Worm (Caenorhabditis elegans) whole organism, L1 larva: ENCODE results near the gene suf-1.

ENCODE experiments used
- C04F5.9 ChIP-seq: sonication (generic microtip); optimal IDR thresholded peaks from 2 replicates; lab custom pipeline; 2016; ENCODE audit warnings: missing genetic modification characterization, missing compliant biosample characterization
- C16A3.4 ChIP-seq: fragments of 150-350 bp; optimal IDR thresholded peaks from 2 replicates; lab custom pipeline; 2014; ENCODE audit warnings: missing biosample characterization, missing genetic modification characterization
- Y116A8C.19 ChIP-seq: sonication (generic microtip); optimal IDR thresholded peaks from 2 replicates; lab custom pipeline; 2016; ENCODE audit warnings: missing compliant biosample characterization, missing genetic modification characterization, borderline replicate concordance
- aha-1 ChIP-seq: fragments of 150-350 bp; optimal IDR thresholded peaks from 2 replicates; lab custom pipeline; 2014; ENCODE audit warnings: missing biosample characterization, missing genetic modification characterization
- aly-2 ChIP-seq: fragments of 150-350 bp; optimal IDR thresholded peaks from 2 replicates; lab custom pipeline; 2014; ENCODE audit warnings: missing biosample characterization, missing genetic modification characterization
- blmp-1 ChIP-seq: fragments of 150-350 bp; optimal IDR thresholded peaks from 2 replicates; lab custom pipeline; 2014; ENCODE audit warnings: missing biosample characterization, missing genetic modification characterization
- ceh-63 ChIP-seq: fragments of 200-800 bp; sonication (Bioruptor generic); optimal IDR thresholded peaks from 2 replicates; lab custom pipeline; 2018; ENCODE audit warnings: mild to moderate bottlenecking, missing genetic modification characterization, missing compliant biosample characterization
- ceh-82 ChIP-seq, 3 experiments: fragments of 150-350 bp in 1 of 3; sonication (generic microtip) in 2 of 3; optimal IDR thresholded peaks; 2 replicates each; lab custom pipeline; 2014 to 2017; ENCODE audit warnings: missing biosample characterization in 3 of 3, missing genetic modification characterization in 3 of 3
- ceh-88 ChIP-seq: fragments of 200-800 bp; sonication (Bioruptor generic); IDR thresholded peaks from 2 replicates; pipeline ENCODE4 v1.3.6; 2022; ENCODE audit warnings: missing genetic modification characterization, missing compliant biosample characterization
- ces-1 ChIP-seq: fragments of 150-350 bp; optimal IDR thresholded peaks from 2 replicates; lab custom pipeline; 2014; ENCODE audit warnings: missing biosample characterization, missing genetic modification reagents, missing genetic modification characterization
- dpl-1 ChIP-seq, 3 experiments: fragments of 150-350 bp in 2 of 3; sonication (generic microtip) in 1 of 3; optimal IDR thresholded peaks; 2 replicates each; lab custom pipeline; 2014 to 2017; ENCODE audit warnings: missing biosample characterization in 3 of 3, missing genetic modification characterization in 3 of 3, missing genetic modification reagents in 3 of 3
- dsc-1 ChIP-seq: sonication (generic microtip); optimal IDR thresholded peaks from 2 replicates; lab custom pipeline; 2016; ENCODE audit warnings: mild to moderate bottlenecking, missing genetic modification characterization, missing compliant biosample characterization
- efl-1 ChIP-seq, 4 experiments: fragments of 150-350 bp; optimal IDR thresholded peaks in 3 of 4; peaks in 1 of 4; 1 replicate in 1 of 4; 2 replicates in 3 of 4; lab custom pipeline; 2014; ENCODE audit warnings: missing biosample characterization in 2 of 4, missing genetic modification characterization in 2 of 4, missing genetic modification reagents in 2 of 4
- egl-27 ChIP-seq, 2 experiments: fragments of 150-350 bp in 1 of 2; sonication (generic microtip); optimal IDR thresholded peaks; 3 replicates each; lab custom pipeline; 2017 to 2018; ENCODE audit warnings: missing biosample characterization in 2 of 2, missing genetic modification characterization in 2 of 2, missing genetic modification reagents in 2 of 2
- elt-2 ChIP-seq: sonication (generic microtip); optimal IDR thresholded peaks from 2 replicates; lab custom pipeline; 2016; ENCODE audit warnings: missing genetic modification characterization, mild to moderate bottlenecking, inconsistent platforms, missing compliant biosample characterization, missing genetic modification reagents
- fkh-10 ChIP-seq: sonication (generic microtip); optimal IDR thresholded peaks from 2 replicates; lab custom pipeline; 2017; ENCODE audit warnings: missing biosample characterization, missing genetic modification reagents, missing genetic modification characterization
- hlh-4 ChIP-seq: sonication (generic microtip); optimal IDR thresholded peaks from 2 replicates; lab custom pipeline; 2016; ENCODE audit warnings: mild to moderate bottlenecking, missing genetic modification characterization, missing compliant biosample characterization
- hpl-2 ChIP-seq: fragments of 150-350 bp; optimal IDR thresholded peaks from 2 replicates; lab custom pipeline; 2014; ENCODE audit warnings: missing biosample characterization, missing genetic modification reagents, missing genetic modification characterization
- isw-1 ChIP-seq: fragments of 200-800 bp; sonication (Bioruptor generic); IDR thresholded peaks from 2 replicates; pipeline ENCODE4 v1.3.6; 2022; ENCODE audit warnings: missing genetic modification characterization, missing compliant biosample characterization
- jun-1 ChIP-seq: fragments of 150-350 bp; optimal IDR thresholded peaks from 2 replicates; lab custom pipeline; 2014; ENCODE audit warnings: missing biosample characterization, missing genetic modification reagents, missing genetic modification characterization
- lin-13 ChIP-seq: fragments of 150-350 bp; optimal IDR thresholded peaks from 2 replicates; lab custom pipeline; 2014; ENCODE audit warnings: missing biosample characterization, missing genetic modification reagents, missing genetic modification characterization
- lin-15B ChIP-seq: fragments of 150-350 bp; sonication (generic microtip); optimal IDR thresholded peaks from 3 replicates; lab custom pipeline; 2014; ENCODE audit warnings: missing biosample characterization, missing genetic modification characterization
- lin-35 ChIP-seq, 2 experiments: fragments of 150-350 bp; optimal IDR thresholded peaks; 2 replicates each; lab custom pipeline; 2014; ENCODE audit warnings: missing biosample characterization in 2 of 2, missing genetic modification characterization in 2 of 2, missing genetic modification reagents in 2 of 2
- lir-3 ChIP-seq: sonication (generic microtip); optimal IDR thresholded peaks from 2 replicates; lab custom pipeline; 2016; ENCODE audit warnings: mild to moderate bottlenecking, missing genetic modification characterization, moderate library complexity, missing compliant biosample characterization; ENCODE audit not compliant: poor library complexity
- lsy-2 ChIP-seq, 2 experiments: fragments of 150-350 bp; optimal IDR thresholded peaks; 2 replicates each; lab custom pipeline; 2014; ENCODE audit warnings: missing biosample characterization in 2 of 2, missing genetic modification characterization in 2 of 2
- mab-9 ChIP-seq: fragments of 200-800 bp; sonication (Bioruptor generic); IDR thresholded peaks from 2 replicates; pipeline ENCODE4 v1.3.6; 2022; ENCODE audit warnings: missing genetic modification reagents, missing genetic modification characterization, missing compliant biosample characterization
- mdl-1 ChIP-seq, 2 experiments: fragments of 150-350 bp; optimal IDR thresholded peaks; 2 replicates each; lab custom pipeline; 2014 to 2017; ENCODE audit warnings: missing biosample characterization in 2 of 2, missing genetic modification characterization in 2 of 2, inconsistent platforms in 1 of 2
- mef-2 ChIP-seq: fragments of 150-350 bp; optimal IDR thresholded peaks from 2 replicates; lab custom pipeline; 2014; ENCODE audit warnings: missing biosample characterization, missing genetic modification characterization
- nhr-11 ChIP-seq: fragments of 150-350 bp; optimal IDR thresholded peaks from 2 replicates; lab custom pipeline; 2014; ENCODE audit warnings: missing biosample characterization, missing genetic modification characterization
- nhr-19 ChIP-seq: fragments of 200-800 bp; sonication (Bioruptor generic); conservative IDR thresholded peaks from 2 replicates; pipeline ENCODE4 v1.3.6; 2022; ENCODE audit warnings: missing genetic modification characterization, missing compliant biosample characterization
- nhr-20 ChIP-seq: sonication (generic microtip); optimal IDR thresholded peaks from 2 replicates; lab custom pipeline; 2016; ENCODE audit warnings: mild to moderate bottlenecking, missing genetic modification characterization, missing compliant biosample characterization
- nhr-237 ChIP-seq: fragments of 150-350 bp; optimal IDR thresholded peaks from 2 replicates; lab custom pipeline; 2014; ENCODE audit warnings: missing biosample characterization, missing genetic modification characterization
- nhr-77 ChIP-seq: fragments of 150-350 bp; optimal IDR thresholded peaks from 2 replicates; lab custom pipeline; 2014; ENCODE audit warnings: missing biosample characterization, missing genetic modification characterization
- nhr-85 ChIP-seq: sonication (generic microtip); peaks from one replicate; lab custom pipeline; 2016; ENCODE audit warnings: missing genetic modification characterization, inconsistent platforms, missing compliant biosample characterization
- nhr-90 ChIP-seq: sonication (generic microtip); optimal IDR thresholded peaks from 2 replicates; lab custom pipeline; 2016; ENCODE audit warnings: mild to moderate bottlenecking, missing genetic modification characterization, missing compliant biosample characterization; ENCODE audit not compliant: poor library complexity
- pqm-1 ChIP-seq: sonication (generic microtip); optimal IDR thresholded peaks from 3 replicates; lab custom pipeline; 2017; ENCODE audit warnings: missing biosample characterization, missing genetic modification characterization
- rnt-1 ChIP-seq: sonication (generic microtip); optimal IDR thresholded peaks from 2 replicates; lab custom pipeline; 2016; ENCODE audit warnings: mild to moderate bottlenecking, missing genetic modification characterization, moderate library complexity, missing compliant biosample characterization
- skn-1 ChIP-seq: fragments of 150-350 bp; optimal IDR thresholded peaks from 2 replicates; lab custom pipeline; 2014; ENCODE audit warnings: missing biosample characterization, missing genetic modification characterization
- sox-4 ChIP-seq: sonication (generic microtip); optimal IDR thresholded peaks from 2 replicates; lab custom pipeline; 2016; ENCODE audit warnings: missing genetic modification characterization, missing compliant biosample characterization
- sptf-1 ChIP-seq: fragments of 150-350 bp; optimal IDR thresholded peaks from 2 replicates; lab custom pipeline; 2014; ENCODE audit warnings: missing biosample characterization, missing genetic modification characterization
- swsn-7 ChIP-seq: sonication (generic microtip); optimal IDR thresholded peaks from 2 replicates; lab custom pipeline; 2016; ENCODE audit warnings: missing genetic modification characterization, missing compliant biosample characterization
- tbx-2 ChIP-seq: sonication (generic microtip); optimal IDR thresholded peaks from 2 replicates; lab custom pipeline; 2016; ENCODE audit warnings: missing genetic modification characterization, missing compliant biosample characterization
- unc-86 ChIP-seq: sonication (generic microtip); optimal IDR thresholded peaks from 2 replicates; lab custom pipeline; 2016; ENCODE audit warnings: missing genetic modification characterization, missing compliant biosample characterization
- unc-98 ChIP-seq: fragments of 200-800 bp; sonication (Bioruptor generic); IDR thresholded peaks from 2 replicates; pipeline ENCODE4 v1.3.6; 2022; ENCODE audit warnings: missing genetic modification characterization, missing compliant biosample characterization
- vab-15 ChIP-seq: sonication (generic microtip); optimal IDR thresholded peaks from 2 replicates; lab custom pipeline; 2017; ENCODE audit warnings: missing genotype, mild to moderate bottlenecking, missing genetic modification characterization, missing compliant biosample characterization
- xbp-1 ChIP-seq: sonication (generic microtip); optimal IDR thresholded peaks from 2 replicates; lab custom pipeline; 2016; ENCODE audit warnings: missing genetic modification characterization, missing compliant biosample characterization
- zag-1 ChIP-seq: fragments of 150-350 bp; optimal IDR thresholded peaks from 2 replicates; lab custom pipeline; 2014; ENCODE audit warnings: missing biosample characterization, missing genetic modification characterization
- zip-4 ChIP-seq: fragments of 200-800 bp; sonication (Bioruptor generic); optimal IDR thresholded peaks from 2 replicates; lab custom pipeline; 2018; ENCODE audit warnings: mild to moderate bottlenecking, missing genetic modification characterization, moderate library complexity, missing compliant biosample characterization
- ztf-11 ChIP-seq, 2 experiments: sonication (generic microtip); optimal IDR thresholded peaks; 2 replicates each; lab custom pipeline; 2016 to 2017; ENCODE audit warnings: missing genetic modification characterization in 2 of 2, missing biosample characterization in 1 of 2, missing compliant biosample characterization in 1 of 2

suf-1 gene

ce11 chrII:8569038-8569977 is 34.3 kb upstream of the suf-1 start, which contains the start of the genes col-38 and rpl-5 (continued):
- TF ChIP-seq nhr-77 (tag; lab: Kevin White, UChicago): peak; percentile 87
- TF ChIP-seq unc-86: peak; percentile 79
- TF ChIP-seq egl-27 (tag; optimal IDR thresholded peaks at IDR 0.05; lab: Kevin White, UChicago): no peak
- TF ChIP-seq ceh-82 (tag; optimal IDR thresholded peaks at IDR 0.05; lab: Kevin White, UChicago): peak; percentile 73 to 96 (median 77)
- peak; percentile 82 for TF ChIP-seq dsc-1 (tag; lab: Kevin White, UChicago)
- peak; percentile 91 for TF ChIP-seq tbx-2 (tag; lab: Kevin White, UChicago)
- peak; percentile 59 for TF ChIP-seq aha-1
- peak; percentile 97 to 99 for TF ChIP-seq lsy-2 (tag; optimal IDR thresholded peaks at IDR 0.05; lab: Kevin White, UChicago)
- peak; percentile 45 for TF ChIP-seq hpl-2 (GFP tag; lab: Kevin White, UChicago)
- TF ChIP-seq elt-2 (tag; lab: Kevin White, UChicago): peak; percentile 66
- peak; percentile 88 for TF ChIP-seq nhr-19 (GFP tag; lab: Robert Waterston, UW)
- no peak for TF ChIP-seq Y116A8C.19 (tag; lab: Kevin White, UChicago)
- peak; percentile 81 for TF ChIP-seq jun-1
- peak; percentile 85 for TF ChIP-seq C04F5.9 (tag; lab: Kevin White, UChicago)
- TF ChIP-seq fkh-10 (GFP tag; lab: Kevin White, UChicago): peak; percentile 72
- TF ChIP-seq ces-1 (GFP tag; lab: Kevin White, UChicago): no peak
- peak in 1 of 2 experiments; percentile 85 for TF ChIP-seq mdl-1 (tag; optimal IDR thresholded peaks at IDR 0.05; lab: Kevin White, UChicago)
- TF ChIP-seq swsn-7 (tag; lab: Kevin White, UChicago): peak; percentile 90
- no peak for TF ChIP-seq unc-98
- peak; percentile 98 to 99 for TF ChIP-seq lin-35 (GFP tag; optimal IDR thresholded peaks at IDR 0.05; lab: Kevin White, UChicago)
- TF ChIP-seq ceh-88 (GFP tag; lab: Robert Waterston, UW): peak; percentile 79
- peak; percentile 91 for TF ChIP-seq nhr-85
- peak; percentile 82 to 98 for TF ChIP-seq efl-1 (optimal IDR thresholded peaks at IDR 0.05; lab: Kevin White, UChicago)
- TF ChIP-seq efl-1 (GFP tag; optimal IDR thresholded peaks at IDR 0.05 in 1 of 2; lab: Kevin White, UChicago): peak; percentile 97 to 100
- peak; percentile 54 for TF ChIP-seq nhr-11
- TF ChIP-seq mef-2 (tag; lab: Kevin White, UChicago): peak; percentile 29
- peak; percentile 84 for TF ChIP-seq nhr-90
- peak; percentile 52; the same call in 1 of the 2 replicates for TF ChIP-seq mab-9 (GFP tag; lab: Robert Waterston, UW)
- TF ChIP-seq blmp-1: peak; percentile 86
- TF ChIP-seq aly-2 (tag; lab: Kevin White, UChicago): peak; percentile 30
- TF ChIP-seq skn-1 (tag; lab: Kevin White, UChicago): peak; percentile 94
- peak; percentile 95 for TF ChIP-seq nhr-20 (tag; lab: Kevin White, UChicago)
- peak; percentile 92 for TF ChIP-seq rnt-1 (tag; lab: Kevin White, UChicago)
- peak; percentile 95 for TF ChIP-seq xbp-1 (tag; lab: Kevin White, UChicago)
- TF ChIP-seq C16A3.4: peak; percentile 96
- TF ChIP-seq vab-15: peak; percentile 82
- TF ChIP-seq lin-15B: peak; percentile 94
- TF ChIP-seq sptf-1 (tag; lab: Kevin White, UChicago): no peak
- no peak for TF ChIP-seq hlh-4 (tag; lab: Kevin White, UChicago)
- peak; percentile 78 for TF ChIP-seq nhr-237 (tag; lab: Kevin White, UChicago)
- peak; percentile 73 for TF ChIP-seq lir-3 (tag; lab: Kevin White, UChicago)
- TF ChIP-seq lin-13 (GFP tag; lab: Kevin White, UChicago): peak; percentile 87
- no peak for TF ChIP-seq ceh-63 (GFP tag; lab: Kevin White, UChicago)
- TF ChIP-seq dpl-1 (GFP tag; optimal IDR thresholded peaks at IDR 0.05; lab: Kevin White, UChicago): peak; percentile 97 to 99 (median 97)
- TF ChIP-seq ztf-11 (tag; optimal IDR thresholded peaks at IDR 0.05; lab: Kevin White, UChicago): peak in 1 of 2 experiments; percentile 56
- TF ChIP-seq zag-1 (tag; lab: Kevin White, UChicago): no peak
- TF ChIP-seq zip-4 (GFP tag; lab: Kevin White, UChicago): peak; percentile 47
- peak; percentile 30 for TF ChIP-seq sox-4 (tag; lab: Kevin White, UChicago)
- TF ChIP-seq isw-1 (GFP tag; lab: Robert Waterston, UW): peak; percentile 96
- TF ChIP-seq pqm-1 (tag; lab: Kevin White, UChicago): no peak
